Worm (Caenorhabditis elegans): ENCODE results near the gene F33G12.7.

- TF ChIP-seq nhr-76 (tag; optimal IDR thresholded peaks at IDR 0.05) (no peak), C04F5.9 (tag; optimal IDR thresholded peaks at IDR 0.05) (no peak)
These were observed 45.5 kb downstream of the F33G12.7 start, which contains the start of gene rnh-1.0 for ce11 chrII:4994939-4995338.

Measured in whole organism, L1 larva.